Worm (Caenorhabditis elegans) whole organism, L1 larva: ENCODE data around the gene ral-1.

Source experiments
- ama-1 ChIP-seq: fragments of 150-350 bp; optimal IDR thresholded peaks from 2 replicates; lab custom pipeline; 2014
- ceh-63 ChIP-seq: fragments of 200-800 bp; sonication (Bioruptor generic); optimal IDR thresholded peaks from 2 replicates; lab custom pipeline; 2018; ENCODE audit warnings: mild to moderate bottlenecking, missing genetic modification characterization, missing compliant biosample characterization
- efl-1 ChIP-seq, 4 experiments: fragments of 150-350 bp; optimal IDR thresholded peaks in 3 of 4; peaks in 1 of 4; 1 replicate in 1 of 4; 2 replicates in 3 of 4; lab custom pipeline; 2014; ENCODE audit warnings: missing biosample characterization in 2 of 4, missing genetic modification characterization in 2 of 4, missing genetic modification reagents in 2 of 4
- elt-2 ChIP-seq: sonication (generic microtip); optimal IDR thresholded peaks from 2 replicates; lab custom pipeline; 2016; ENCODE audit warnings: missing genetic modification characterization, mild to moderate bottlenecking, inconsistent platforms, missing compliant biosample characterization, missing genetic modification reagents
- jun-1 ChIP-seq: fragments of 150-350 bp; optimal IDR thresholded peaks from 2 replicates; lab custom pipeline; 2014; ENCODE audit warnings: missing biosample characterization, missing genetic modification reagents, missing genetic modification characterization
- lin-14 ChIP-seq: fragments of 200-800 bp; sonication (Bioruptor generic); optimal IDR thresholded peaks from 2 replicates; lab custom pipeline; 2018; ENCODE audit warnings: mild to moderate bottlenecking, missing genetic modification characterization, moderate library complexity, missing compliant biosample characterization
- lin-35 ChIP-seq, 2 experiments: fragments of 150-350 bp; optimal IDR thresholded peaks; 2 replicates each; lab custom pipeline; 2014; ENCODE audit warnings: missing biosample characterization in 2 of 2, missing genetic modification characterization in 2 of 2, missing genetic modification reagents in 2 of 2
- nhr-77 ChIP-seq: fragments of 150-350 bp; optimal IDR thresholded peaks from 2 replicates; lab custom pipeline; 2014; ENCODE audit warnings: missing biosample characterization, missing genetic modification characterization
- snpc-4 ChIP-seq: fragments of 150-350 bp; optimal IDR thresholded peaks from 2 replicates; lab custom pipeline; 2014; ENCODE audit warnings: missing biosample characterization, missing genetic modification characterization
- vab-15 ChIP-seq: sonication (generic microtip); optimal IDR thresholded peaks from 2 replicates; lab custom pipeline; 2017; ENCODE audit warnings: missing genotype, mild to moderate bottlenecking, missing genetic modification characterization, missing compliant biosample characterization

ce11 chrIII:3306322-3306721 lies 4.8 kb upstream of the ral-1 start:
- TF ChIP-seq ama-1 (lab: Kevin White, UChicago) (no peak), ceh-63 (GFP tag; lab: Kevin White, UChicago) (no peak), efl-1 (optimal IDR thresholded peaks at IDR 0.05; lab: Kevin White, UChicago) (no peak), efl-1 (GFP tag; optimal IDR thresholded peaks at IDR 0.05 in 1 of 2; lab: Kevin White, UChicago) (no peak), vab-15 (tag; lab: Kevin White, UChicago) (no peak), lin-14 (GFP tag; lab: Kevin White, UChicago) (no peak), lin-35 (GFP tag; optimal IDR thresholded peaks at IDR 0.05; lab: Kevin White, UChicago) (no peak), nhr-77 (tag; lab: Kevin White, UChicago) (no peak), snpc-4 (tag; lab: Kevin White, UChicago) (no peak), jun-1 (tag; lab: Kevin White, UChicago) (peak; percentile 62), elt-2 (tag; lab: Kevin White, UChicago) (no peak)
